Worm (Caenorhabditis elegans): ENCODE results near the gene pas-1.
"Not testable (repeated sequence)": the region's sequence is repeated elsewhere in the genome, so short reads cannot be mapped to it uniquely, and the experiment has no call there.

- TF ChIP-seq ceh-19 (GFP tag; optimal IDR thresholded peaks at IDR 0.05); ceh-6 (GFP tag; optimal IDR thresholded peaks at IDR 0.05); dve-1 (tag; optimal IDR thresholded peaks at IDR 0.05); hlh-30 (tag; optimal IDR thresholded peaks at IDR 0.05; ENCODE audit: insufficient read depth); pax-1 (tag; optimal IDR thresholded peaks at IDR 0.05); ets-4 (tag; optimal IDR thresholded peaks at IDR 0.05): not testable (repeated sequence)
- peak; percentile 68 for TF ChIP-seq C08G9.2 (tag; optimal IDR thresholded peaks at IDR 0.05)
These were observed 21.1 kb upstream of the pas-1 start for ce11 chrV:14443471-14444015.

Data from whole organism, late embryonic.